Worm (Caenorhabditis elegans): ENCODE measurements around the gene C53A3.4.

C53A3.4 gene

ce11 chrV:5758780-5759179, at the start of gene C53A3.4:
Gene C53A3.4, minus strand, starts transcription at chrV:5758880.
- TF ChIP-seq unc-42 (tag; optimal IDR thresholded peaks at IDR 0.05) (no peak), nfya-1 (tag; optimal IDR thresholded peaks at IDR 0.05) (no peak), unc-55 (GFP tag; optimal IDR thresholded peaks at IDR 0.05) (no peak), pha-2 (tag; optimal IDR thresholded peaks at IDR 0.05) (no peak), ceh-45 (GFP tag; IDR thresholded peaks at IDR 0.05) (no peak), che-1 (tag; optimal IDR thresholded peaks at IDR 0.05) (no peak), hlh-30 (tag; optimal IDR thresholded peaks at IDR 0.05; ENCODE audit: insufficient read depth) (no peak), ets-4 (tag; optimal IDR thresholded peaks at IDR 0.05) (no peak), unc-3 (GFP tag; conservative IDR thresholded peaks at IDR 0.05) (no peak), unc-3 (tag; optimal IDR thresholded peaks at IDR 0.05) (no peak), gmeb-2 (tag; optimal IDR thresholded peaks at IDR 0.05) (no peak), ama-1 (optimal IDR thresholded peaks at IDR 0.05) (no peak), C08G9.2 (tag; optimal IDR thresholded peaks at IDR 0.05) (no peak), pqm-1 (tag; optimal IDR thresholded peaks at IDR 0.05) (no peak)

- TF ChIP-seq unc-3 (GFP tag; conservative IDR thresholded peaks at IDR 0.05) (no peak), unc-3 (tag; optimal IDR thresholded peaks at IDR 0.05) (no peak), T23F11.4 (GFP tag; optimal IDR thresholded peaks at IDR 0.05) (no peak), ceh-34 (tag; optimal IDR thresholded peaks at IDR 0.05) (no peak), nfya-1 (tag; optimal IDR thresholded peaks at IDR 0.05) (no peak), mec-3 (tag; optimal IDR thresholded peaks at IDR 0.05; ENCODE audit: borderline replicate concordance) (no peak), ttx-3 (tag; optimal IDR thresholded peaks at IDR 0.05) (no peak), elt-2 (tag; optimal IDR thresholded peaks at IDR 0.05) (no peak), sox-4 (tag; optimal IDR thresholded peaks at IDR 0.05) (no peak), pha-2 (tag; optimal IDR thresholded peaks at IDR 0.05) (no peak), zip-5 (tag; optimal IDR thresholded peaks at IDR 0.05) (no peak), unc-42 (tag; optimal IDR thresholded peaks at IDR 0.05) (no peak), ceh-45 (GFP tag; IDR thresholded peaks at IDR 0.05) (no peak), ceh-19 (GFP tag; optimal IDR thresholded peaks at IDR 0.05) (no peak), hlh-15 (tag; optimal IDR thresholded peaks at IDR 0.05) (no peak)
Measured at ce11 chrV:5805467-5805866, 46.8 kb upstream of the C53A3.4 start, which contains the start of gene ZC250.5. Gene ZC250.5, plus strand, starts transcription at chrV:5805767.

ce11 chrV:5799373-5799772, 40.7 kb upstream of the C53A3.4 start, which contains the start of gene cyn-17:
Gene cyn-17, plus strand, starts transcription at chrV:5799673.
- TF ChIP-seq rnt-1 (tag; optimal IDR thresholded peaks at IDR 0.05): no peak
- TF ChIP-seq nhr-11 (tag; optimal IDR thresholded peaks at IDR 0.05): no peak
- TF ChIP-seq elt-4 (tag; optimal IDR thresholded peaks at IDR 0.05): peak; percentile 34
- no peak for TF ChIP-seq fax-1 (tag; optimal IDR thresholded peaks at IDR 0.05)

- no peak for TF ChIP-seq K02D7.2 (tag; optimal IDR thresholded peaks at IDR 0.05)
- no peak for TF ChIP-seq lin-11 (tag; optimal IDR thresholded peaks at IDR 0.05)
- no peak for TF ChIP-seq ceh-24 (tag; optimal IDR thresholded peaks at IDR 0.05)
- no peak for TF ChIP-seq elt-4 (tag; optimal IDR thresholded peaks at IDR 0.05)
- TF ChIP-seq sox-2 (GFP tag; IDR thresholded peaks at IDR 0.05): no peak
- no peak for TF ChIP-seq elt-2 (tag; optimal IDR thresholded peaks at IDR 0.05)
- TF ChIP-seq rnt-1 (tag; optimal IDR thresholded peaks at IDR 0.05): no peak
- TF ChIP-seq npax-4 (tag; optimal IDR thresholded peaks at IDR 0.05): no peak
- TF ChIP-seq ttx-3 (tag; optimal IDR thresholded peaks at IDR 0.05): no peak
- no peak for TF ChIP-seq ceh-30 (tag; optimal IDR thresholded peaks at IDR 0.05)
- no peak for TF ChIP-seq nhr-11 (tag; optimal IDR thresholded peaks at IDR 0.05)
- TF ChIP-seq dve-1 (tag; optimal IDR thresholded peaks at IDR 0.05): no peak
- TF ChIP-seq pag-3 (tag; optimal IDR thresholded peaks at IDR 0.05; ENCODE audit: borderline replicate concordance): no peak
- TF ChIP-seq ceh-45 (GFP tag; IDR thresholded peaks at IDR 0.05): no peak
Measured at ce11 chrV:5798132-5798531, 39.5 kb upstream of the C53A3.4 start, which contains the start of gene nstp-3. Gene nstp-3, minus strand, starts transcription at chrV:5798232.

- TF ChIP-seq C08G9.2 (tag; optimal IDR thresholded peaks at IDR 0.05) (no peak), unc-42 (tag; optimal IDR thresholded peaks at IDR 0.05) (no peak), ceh-6 (GFP tag; optimal IDR thresholded peaks at IDR 0.05) (no peak), pqm-1 (tag; optimal IDR thresholded peaks at IDR 0.05) (no peak)
Measured at ce11 chrV:5792031-5792430, 33.4 kb upstream of the C53A3.4 start, which contains the start of gene ZC250.2. Gene ZC250.2, plus strand, starts transcription at chrV:5792331.

Measured in whole organism, late embryonic.